Fruit fly (Drosophila melanogaster) whole organism, embryonic: ENCODE measurements around the gene CG31207.
A peak's percentile ranks its signal among the peaks of the same experiment; 100 is the strongest.

Source experiments
- Asciz ChIP-seq: fragments of 200-800 bp; sonication (Bioruptor generic); optimal IDR thresholded peaks from 2 replicates; lab custom pipeline; 2017; ENCODE audit warnings: missing biosample characterization, mild to moderate bottlenecking, missing genetic modification characterization, missing genetic modification reagents
- BtbVII ChIP-seq: fragments of 200-800 bp; sonication (Bioruptor generic); optimal IDR thresholded peaks from 3 replicates; lab custom pipeline; 2017; ENCODE audit warnings: missing biosample characterization, mild to moderate bottlenecking, missing genetic modification characterization
- Bteb2 ChIP-seq: fragments of 200-800 bp; sonication (Bioruptor generic); optimal IDR thresholded peaks from 2 replicates; lab custom pipeline; 2016; ENCODE audit warnings: missing biosample characterization, missing genetic modification characterization
- CG10267 ChIP-seq: fragments of 200-800 bp; sonication (Bioruptor generic); optimal IDR thresholded peaks from 2 replicates; lab custom pipeline; 2018; ENCODE audit warnings: missing biosample characterization, mild to moderate bottlenecking, missing genetic modification characterization, moderate library complexity
- CG10321 ChIP-seq: fragments of 200-800 bp; sonication (Bioruptor generic); IDR thresholded peaks from 2 replicates; pipeline ENCODE4 v1.3.6; 2022; ENCODE audit warnings: missing biosample characterization, missing genetic modification characterization
- CG10366 ChIP-seq: fragments of 200-800 bp; sonication (Bioruptor generic); IDR thresholded peaks from 2 replicates; pipeline ENCODE4 v1.3.6; 2022; ENCODE audit warnings: missing biosample characterization, missing genetic modification characterization
- CG10462 ChIP-seq: fragments of 200-800 bp; sonication (Bioruptor generic); optimal IDR thresholded peaks from 2 replicates; lab custom pipeline; 2016; ENCODE audit warnings: missing biosample characterization, missing genetic modification characterization
- CG11093 ChIP-seq: fragments of 200-800 bp; sonication (Bioruptor generic); IDR thresholded peaks from 3 replicates; pipeline ENCODE4 v1.3.6; 2022; ENCODE audit warnings: missing biosample characterization, missing genetic modification characterization
- CG12104 ChIP-seq: fragments of 200-800 bp; sonication (Bioruptor generic); optimal IDR thresholded peaks from 3 replicates; lab custom pipeline; 2016; ENCODE audit warnings: missing biosample characterization, missing genetic modification characterization
- CG13123 ChIP-seq: fragments of 200-800 bp; sonication (Bioruptor generic); optimal IDR thresholded peaks from 2 replicates; lab custom pipeline; 2016; ENCODE audit warnings: missing biosample characterization, missing genetic modification characterization
- CG16813 ChIP-seq: fragments of 200-800 bp; sonication (Bioruptor generic); IDR thresholded peaks from 3 replicates; pipeline ENCODE4 v1.3.6; 2022; ENCODE audit warnings: missing biosample characterization, missing genetic modification characterization; ENCODE audit not compliant: partially characterized antibody
- CG17186 ChIP-seq: fragments of 200-800 bp; sonication (Bioruptor generic); optimal IDR thresholded peaks from 3 replicates; lab custom pipeline; 2017; ENCODE audit warnings: missing biosample characterization, missing genetic modification reagents, missing genetic modification characterization
- CG18011 ChIP-seq: fragments of 200-800 bp; sonication (Bioruptor generic); optimal IDR thresholded peaks from 2 replicates; lab custom pipeline; 2017; ENCODE audit warnings: missing biosample characterization, missing genetic modification characterization, mild to moderate bottlenecking, moderate library complexity, missing genotype
- CG2712 ChIP-seq: fragments of 200-800 bp; optimal IDR thresholded peaks from 3 replicates; lab custom pipeline; 2019; ENCODE audit warnings: missing biosample characterization, mild to moderate bottlenecking, missing genetic modification characterization, moderate library complexity
- CG2889 ChIP-seq: fragments of 200-800 bp; sonication (Bioruptor generic); IDR thresholded peaks from 3 replicates; pipeline ENCODE4 v1.3.6; 2022; ENCODE audit warnings: missing biosample characterization, missing genetic modification characterization
- CG30020 ChIP-seq: fragments of 200-800 bp; optimal IDR thresholded peaks from 2 replicates; lab custom pipeline; 2019; ENCODE audit warnings: missing biosample characterization, mild to moderate bottlenecking, missing genetic modification characterization, moderate library complexity
- CG33213 ChIP-seq: fragments of 200-800 bp; sonication (Bioruptor generic); optimal IDR thresholded peaks from 3 replicates; lab custom pipeline; 2016; ENCODE audit warnings: missing biosample characterization, missing genetic modification characterization
- CG4707 ChIP-seq: fragments of 200-800 bp; sonication (Bioruptor generic); optimal IDR thresholded peaks from 2 replicates; lab custom pipeline; 2018; ENCODE audit warnings: missing biosample characterization, mild to moderate bottlenecking, missing genetic modification characterization, moderate library complexity
- CG6791 ChIP-seq: fragments of 200-800 bp; sonication (Bioruptor generic); IDR thresholded peaks from 3 replicates; pipeline ENCODE4 v1.3.6; 2022; ENCODE audit warnings: missing biosample characterization, missing genetic modification characterization; ENCODE audit not compliant: partially characterized antibody
- CG7556 ChIP-seq: fragments of 200-800 bp; sonication (Bioruptor generic); optimal IDR thresholded peaks from 2 replicates; lab custom pipeline; 2017; ENCODE audit warnings: missing biosample characterization, mild to moderate bottlenecking, missing genetic modification characterization
- CG8089 ChIP-seq: fragments of 200-800 bp; sonication (Bioruptor generic); optimal IDR thresholded peaks from 3 replicates; lab custom pipeline; 2016; ENCODE audit warnings: missing biosample characterization, missing genetic modification characterization
- CG8281 ChIP-seq: fragments of 200-800 bp; sonication (Bioruptor generic); optimal IDR thresholded peaks from 2 replicates; lab custom pipeline; 2018; ENCODE audit warnings: missing biosample characterization, mild to moderate bottlenecking, missing genetic modification characterization, moderate library complexity
- CG8388 ChIP-seq: fragments of 200-800 bp; sonication (Bioruptor generic); optimal IDR thresholded peaks from 2 replicates; lab custom pipeline; 2019; ENCODE audit warnings: missing biosample characterization, mild to moderate bottlenecking, missing genetic modification characterization, moderate library complexity
- CG8924 ChIP-seq: fragments of 200-800 bp; optimal IDR thresholded peaks from 3 replicates; lab custom pipeline; 2019; ENCODE audit warnings: missing biosample characterization, mild to moderate bottlenecking, missing genetic modification characterization, moderate library complexity
- HLH4C ChIP-seq: fragments of 200-800 bp; sonication (Bioruptor generic); IDR thresholded peaks from 3 replicates; pipeline ENCODE4 v1.3.6; 2022; ENCODE audit warnings: missing biosample characterization, missing genetic modification characterization; ENCODE audit not compliant: partially characterized antibody
- PHDP ChIP-seq: fragments of 200-800 bp; sonication (Bioruptor generic); optimal IDR thresholded peaks from 3 replicates; lab custom pipeline; 2018; ENCODE audit warnings: missing biosample characterization, mild to moderate bottlenecking, missing genetic modification characterization, moderate library complexity
- Ssrp ChIP-seq: fragments of 200-800 bp; sonication (Bioruptor generic); optimal IDR thresholded peaks from 2 replicates; lab custom pipeline; 2018; ENCODE audit warnings: missing biosample characterization, mild to moderate bottlenecking, missing genetic modification characterization, moderate library complexity
- cad ChIP-seq: fragments of >200 bp; optimal IDR thresholded peaks from 2 replicates; lab custom pipeline; 2017; ENCODE audit warnings: missing biosample characterization, missing genetic modification characterization
- caup ChIP-seq: fragments of 200-800 bp; sonication (Bioruptor generic); optimal IDR thresholded peaks from 3 replicates; lab custom pipeline; 2017; ENCODE audit warnings: missing biosample characterization, mild to moderate bottlenecking, missing genetic modification characterization, moderate library complexity; ENCODE audit not compliant: severe bottlenecking
- exex ChIP-seq: fragments of 200-800 bp; sonication (Bioruptor generic); optimal IDR thresholded peaks from 4 replicates; lab custom pipeline; 2018; ENCODE audit warnings: missing biosample characterization, mild to moderate bottlenecking, missing genetic modification characterization, moderate library complexity
- grn ChIP-seq: fragments of 200-800 bp; sonication (Bioruptor generic); optimal IDR thresholded peaks from 3 replicates; lab custom pipeline; 2017; ENCODE audit warnings: missing biosample characterization, missing genetic modification characterization
- h ChIP-seq: fragments of >200 bp; optimal IDR thresholded peaks from 2 replicates; lab custom pipeline; 2017
- hth ChIP-seq: fragments of >200 bp; optimal IDR thresholded peaks from 2 replicates; lab custom pipeline; 2017; ENCODE audit warnings: inconsistent platforms
- jing ChIP-seq: fragments of 200-800 bp; sonication (Bioruptor generic); optimal IDR thresholded peaks from 2 replicates; lab custom pipeline; 2018; ENCODE audit warnings: missing biosample characterization, mild to moderate bottlenecking, missing genetic modification characterization
- knrl ChIP-seq: fragments of 200-800 bp; sonication (Bioruptor generic); IDR thresholded peaks from 3 replicates; pipeline ENCODE4 v1.3.6; 2022; ENCODE audit warnings: missing biosample characterization, missing genetic modification characterization; ENCODE audit not compliant: partially characterized antibody
- luna ChIP-seq: fragments of 200-800 bp; sonication (Bioruptor generic); optimal IDR thresholded peaks from 2 replicates; lab custom pipeline; 2016; ENCODE audit warnings: missing biosample characterization, missing genetic modification characterization
- pan ChIP-seq, 4 experiments: fragments of >200 bp in 3 of 4; fragments of 200-800 bp in 1 of 4; sonication (Bioruptor generic) in 1 of 4; optimal IDR thresholded peaks in 3 of 4; IDR thresholded peaks in 1 of 4; 2 replicates each; pipeline versions ENCODE4 v1.3.6 to Lab custom; 2017 to 2022; ENCODE audit warnings: missing biosample characterization in 2 of 4, missing genetic modification characterization in 2 of 4, mixed read lengths in 1 of 4
- pho ChIP-seq: fragments of 200-800 bp; sonication (Bioruptor generic); optimal IDR thresholded peaks from 2 replicates; lab custom pipeline; 2016; ENCODE audit warnings: missing biosample characterization, missing genetic modification characterization
- pita ChIP-seq: fragments of 200-800 bp; sonication (Bioruptor generic); optimal IDR thresholded peaks from 2 replicates; lab custom pipeline; 2017; ENCODE audit warnings: missing biosample characterization, mild to moderate bottlenecking, missing genetic modification characterization
- pnt ChIP-seq: fragments of 200-800 bp; sonication (Bioruptor generic); optimal IDR thresholded peaks from 3 replicates; lab custom pipeline; 2016; ENCODE audit warnings: missing biosample characterization, missing genetic modification characterization
- pros ChIP-seq: fragments of 200-800 bp; sonication (Bioruptor generic); optimal IDR thresholded peaks from 3 replicates; lab custom pipeline; 2019; ENCODE audit warnings: missing biosample characterization, mild to moderate bottlenecking, missing genetic modification characterization, moderate library complexity
- psq ChIP-seq: fragments of 200-800 bp; sonication (Bioruptor generic); optimal IDR thresholded peaks from 2 replicates; lab custom pipeline; 2017; ENCODE audit warnings: missing biosample characterization, missing genetic modification characterization
- repo ChIP-seq: fragments of 200-800 bp; sonication (Bioruptor generic); optimal IDR thresholded peaks from 2 replicates; lab custom pipeline; 2016; ENCODE audit warnings: missing biosample characterization, missing genetic modification characterization
- salm ChIP-seq: fragments of 200-800 bp; sonication (Bioruptor generic); optimal IDR thresholded peaks from 2 replicates; lab custom pipeline; 2018; ENCODE audit warnings: missing biosample characterization, mild to moderate bottlenecking, missing genetic modification characterization
- sens ChIP-seq: fragments of 200-800 bp; sonication (Bioruptor generic); peaks from one replicate; lab custom pipeline; 2016; ENCODE audit warnings: missing biosample characterization, missing genetic modification characterization
- seq ChIP-seq: fragments of 200-800 bp; sonication (Bioruptor generic); IDR thresholded peaks from 2 replicates; pipeline ENCODE4 v1.3.6; 2022; ENCODE audit warnings: missing biosample characterization, missing genetic modification characterization
- sisA ChIP-seq: fragments of 200-800 bp; sonication (Bioruptor generic); IDR thresholded peaks from 2 replicates; pipeline ENCODE4 v1.3.6; 2022; ENCODE audit warnings: missing biosample characterization, missing genetic modification characterization
- sqz ChIP-seq: fragments of 200-800 bp; sonication (Bioruptor generic); optimal IDR thresholded peaks from 3 replicates; lab custom pipeline; 2018; ENCODE audit warnings: missing biosample characterization, mild to moderate bottlenecking, missing genetic modification characterization
- vnd ChIP-seq: fragments of 200-800 bp; sonication (Bioruptor generic); IDR thresholded peaks from 3 replicates; pipeline ENCODE4 v1.3.6; 2022; ENCODE audit warnings: missing biosample characterization, missing genetic modification characterization; ENCODE audit not compliant: partially characterized antibody

CG31207 gene

DNA sequence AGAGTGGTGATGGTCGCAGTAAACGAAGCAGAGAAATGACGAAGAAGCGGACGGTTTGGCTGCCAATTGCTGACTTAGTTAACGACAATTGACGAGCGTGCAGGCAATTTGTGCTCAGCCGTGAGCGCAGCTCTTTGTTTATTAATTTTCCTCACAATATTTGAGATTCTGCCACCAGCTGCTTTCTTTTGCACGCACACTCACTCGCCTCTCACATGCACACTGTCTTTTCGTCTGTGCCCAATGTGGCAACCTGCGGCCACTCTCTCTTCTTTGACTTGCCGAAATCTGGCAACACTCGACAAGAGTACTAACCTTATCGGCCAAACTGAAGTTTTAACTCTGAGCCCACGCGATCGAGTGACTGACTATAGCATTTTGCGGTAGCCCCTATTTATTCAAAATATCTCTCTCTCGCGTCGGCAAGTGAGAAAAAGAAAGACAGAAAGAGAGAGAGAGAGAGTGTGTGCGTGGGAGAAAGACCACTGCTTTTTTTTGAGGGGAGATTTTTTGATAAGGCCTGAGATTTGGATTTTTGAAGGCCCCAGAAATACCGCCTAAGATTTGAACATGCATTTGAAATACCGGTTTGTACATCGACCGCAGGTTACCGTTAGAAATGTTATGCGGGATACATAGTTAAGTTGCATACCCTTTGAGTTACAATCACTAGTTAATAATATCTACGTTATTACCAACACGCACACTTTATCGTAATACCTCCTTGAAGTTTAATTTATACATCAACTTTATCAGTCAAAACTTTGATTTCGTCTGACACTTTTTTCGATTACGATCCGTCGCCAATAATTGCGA lies 13.8 kb upstream of the CG31207 start, which contains the start of gene Mvl (continued):
- TF ChIP-seq hth: no peak
- TF ChIP-seq pros (GFP tag; lab: Kevin White, UChicago): peak; percentile 79
- TF ChIP-seq CG2712 (tag; lab: Kevin White, UChicago): peak; percentile 39
- TF ChIP-seq CG30020 (tag; lab: Kevin White, UChicago): peak; percentile 3
- TF ChIP-seq repo (GFP tag; lab: Kevin White, UChicago): no peak
- TF ChIP-seq CG8089 (GFP tag; lab: Kevin White, UChicago): no peak
- peak; percentile 59; the same call in 1 of the 3 replicates for TF ChIP-seq CG6791 (GFP tag; lab: Robert Waterston, UW)
- TF ChIP-seq psq: no peak
- TF ChIP-seq CG8924: peak; percentile 22
- no peak for TF ChIP-seq BtbVII (GFP tag; lab: Kevin White, UChicago)
- no peak for TF ChIP-seq CG16813 (GFP tag; lab: Robert Waterston, UW)
- TF ChIP-seq pnt (GFP tag; lab: Kevin White, UChicago): no peak
- TF ChIP-seq knrl (GFP tag; lab: Robert Waterston, UW): no peak
- TF ChIP-seq sens (GFP tag; lab: Kevin White, UChicago): peak; percentile 90
- TF ChIP-seq cad (GFP tag; lab: Kevin White, UChicago): no peak
- TF ChIP-seq salm (tag; lab: Kevin White, UChicago): no peak
- no peak for TF ChIP-seq caup (GFP tag; lab: Kevin White, UChicago)
- peak; percentile 3 for TF ChIP-seq CG18011
- TF ChIP-seq luna (GFP tag; lab: Kevin White, UChicago): no peak
- no peak for TF ChIP-seq CG11093 (GFP tag; lab: Robert Waterston, UW)
- no peak for TF ChIP-seq exex (tag; lab: Kevin White, UChicago)
- peak; percentile 13 for TF ChIP-seq CG17186
- TF ChIP-seq vnd (GFP tag; lab: Robert Waterston, UW): no peak
- TF ChIP-seq CG10321 (GFP tag; lab: Robert Waterston, UW): peak; percentile 91
- no peak for TF ChIP-seq pho (GFP tag; lab: Kevin White, UChicago)
- TF ChIP-seq CG4707 (GFP tag; lab: Kevin White, UChicago): no peak
- TF ChIP-seq CG10267: peak; percentile 34
- TF ChIP-seq PHDP (tag; lab: Kevin White, UChicago): no peak
- no peak for TF ChIP-seq Bteb2
- TF ChIP-seq CG13123 (GFP tag; lab: Kevin White, UChicago): no peak
- no peak; the same call in 2 of the 3 replicates for TF ChIP-seq HLH4C (GFP tag; lab: Robert Waterston, UW)
- no peak for TF ChIP-seq Asciz (GFP tag; lab: Kevin White, UChicago)
- TF ChIP-seq h (lab: Kevin White, UChicago): no peak
- no peak for TF ChIP-seq CG8388 (GFP tag; lab: Kevin White, UChicago)
- TF ChIP-seq CG7556 (GFP tag; lab: Kevin White, UChicago): no peak
- TF ChIP-seq CG12104 (GFP tag; lab: Kevin White, UChicago): no peak
- no peak for TF ChIP-seq CG2889 (GFP tag; lab: Robert Waterston, UW)
- no peak for TF ChIP-seq jing
- no peak for TF ChIP-seq sisA (GFP tag; lab: Robert Waterston, UW)
- TF ChIP-seq Ssrp: no peak
- TF ChIP-seq seq (GFP tag; lab: Robert Waterston, UW): no peak
- peak; percentile 99 for TF ChIP-seq grn (GFP tag; lab: Kevin White, UChicago)
- TF ChIP-seq pan (optimal IDR thresholded peaks at IDR 0.05; lab: Kevin White, UChicago): no peak
- TF ChIP-seq pan (GFP tag; optimal IDR thresholded peaks at IDR 0.05 in 1 of 2, IDR thresholded peaks at IDR 0.05 in 1 of 2): no peak
- no peak for TF ChIP-seq CG8281 (tag; lab: Kevin White, UChicago)
- TF ChIP-seq CG10462 (GFP tag; lab: Kevin White, UChicago): no peak
- no peak for TF ChIP-seq CG33213 (GFP tag; lab: Kevin White, UChicago)
- TF ChIP-seq pita (GFP tag; lab: Kevin White, UChicago): no peak
- no peak for TF ChIP-seq CG10366 (GFP tag; lab: Robert Waterston, UW)
- no peak for TF ChIP-seq sqz (GFP tag; lab: Kevin White, UChicago)
